Worm (Caenorhabditis elegans) whole organism, early embryonic: ENCODE data around the gene hpo-26.

Source experiments
- B0310.2 ChIP-seq: sonication (generic microtip); optimal IDR thresholded peaks from 2 replicates; lab custom pipeline; 2016; ENCODE audit warnings: mild to moderate bottlenecking, missing genetic modification characterization, missing compliant biosample characterization
- F13C5.2 ChIP-seq: sonication (generic microtip); optimal IDR thresholded peaks from 2 replicates; lab custom pipeline; 2017; ENCODE audit warnings: mild to moderate bottlenecking, missing genetic modification characterization, inconsistent platforms, missing compliant biosample characterization
- aly-1 ChIP-seq: sonication (generic microtip); optimal IDR thresholded peaks from 2 replicates; lab custom pipeline; 2016; ENCODE audit warnings: missing genetic modification characterization, missing compliant biosample characterization
- ama-1 ChIP-seq: fragments of 150-350 bp; optimal IDR thresholded peaks from 2 replicates; lab custom pipeline; 2014
- ceh-13 ChIP-seq: fragments of 200-800 bp; sonication (Bioruptor generic); optimal IDR thresholded peaks from 2 replicates; lab custom pipeline; 2018; ENCODE audit warnings: mild to moderate bottlenecking, missing genetic modification characterization, missing compliant biosample characterization
- ceh-36 ChIP-seq: sonication (generic microtip); optimal IDR thresholded peaks from 2 replicates; lab custom pipeline; 2016; ENCODE audit warnings: missing genetic modification characterization, inconsistent platforms, missing compliant biosample characterization
- ets-7 ChIP-seq: sonication (generic microtip); optimal IDR thresholded peaks from 2 replicates; lab custom pipeline; 2016; ENCODE audit warnings: missing genotype, missing genetic modification characterization, missing compliant biosample characterization
- flt-1 ChIP-seq: fragments of 200-800 bp; sonication (Bioruptor generic); IDR thresholded peaks from 2 replicates; pipeline ENCODE4 v1.3.6; 2022; ENCODE audit warnings: missing genetic modification characterization, missing compliant biosample characterization
- hmbx-1 ChIP-seq: sonication (generic microtip); optimal IDR thresholded peaks from 2 replicates; lab custom pipeline; 2016; ENCODE audit warnings: mild to moderate bottlenecking, missing genetic modification characterization, missing compliant biosample characterization
- hmg-4 ChIP-seq: fragments of 200-800 bp; sonication (Bioruptor generic); optimal IDR thresholded peaks from 2 replicates; lab custom pipeline; 2018; ENCODE audit warnings: mild to moderate bottlenecking, missing genetic modification characterization, missing compliant biosample characterization
- hnd-1 ChIP-seq: sonication (generic microtip); optimal IDR thresholded peaks from 2 replicates; lab custom pipeline; 2016; ENCODE audit warnings: missing genetic modification characterization, missing compliant biosample characterization
- pes-1 ChIP-seq: fragments of 200-800 bp; sonication (Bioruptor generic); IDR thresholded peaks from 2 replicates; pipeline ENCODE4 v1.3.6; 2022; ENCODE audit warnings: missing genetic modification reagents, missing genetic modification characterization, missing compliant biosample characterization
- scrt-1 ChIP-seq: fragments of 200-800 bp; sonication (Bioruptor generic); IDR thresholded peaks from 2 replicates; pipeline ENCODE4 v1.3.6; 2022; ENCODE audit warnings: missing genetic modification characterization, missing compliant biosample characterization
- sea-1 ChIP-seq: fragments of 200-800 bp; sonication (Bioruptor generic); conservative IDR thresholded peaks from 2 replicates; pipeline ENCODE4 v1.3.6; 2022; ENCODE audit warnings: missing genetic modification characterization, missing compliant biosample characterization
- tbx-11 ChIP-seq: fragments of 200-800 bp; sonication (Bioruptor generic); IDR thresholded peaks from 2 replicates; pipeline ENCODE4 v1.3.6; 2022; ENCODE audit warnings: missing genetic modification characterization, missing compliant biosample characterization
- tbx-37 ChIP-seq: fragments of 200-800 bp; sonication (Bioruptor generic); conservative IDR thresholded peaks from 2 replicates; pipeline ENCODE4 v1.3.6; 2022; ENCODE audit warnings: missing genetic modification reagents, missing genetic modification characterization, missing compliant biosample characterization
- tra-4 ChIP-seq: sonication (generic microtip); optimal IDR thresholded peaks from 2 replicates; lab custom pipeline; 2017; ENCODE audit warnings: missing genetic modification characterization, missing compliant biosample characterization

Gene hpo-26

DNA sequence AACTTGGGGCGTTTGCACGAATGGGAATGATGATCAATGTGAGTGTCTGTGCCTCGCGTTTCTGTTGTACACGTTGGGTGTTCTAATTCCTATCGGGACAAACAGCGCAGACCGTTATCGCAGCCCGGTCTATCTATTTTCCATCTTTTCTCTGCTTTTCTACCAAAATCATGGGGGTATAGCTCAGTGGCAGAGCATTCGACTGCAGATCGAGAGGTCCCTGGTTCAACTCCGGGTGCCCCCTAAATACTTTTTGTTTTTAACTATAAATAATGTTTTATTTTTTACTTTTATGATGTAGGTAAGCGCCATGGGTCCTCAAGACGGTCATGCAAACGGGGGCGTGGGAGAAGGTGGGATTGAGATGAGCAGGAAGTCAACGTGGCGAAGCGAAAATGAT lies 26.7 kb upstream of the hpo-26 start:
- TF ChIP-seq F13C5.2 (tag; lab: Kevin White, UChicago) (no peak), tbx-11 (GFP tag; lab: Robert Waterston, UW) (0 out of 2 replicates have a peak, but pooled peaks have one; percentile 52)

- TF ChIP-seq tbx-11 (GFP tag; lab: Robert Waterston, UW) (no peak), hmbx-1 (tag; lab: Kevin White, UChicago) (no peak), pes-1 (no peak)
Measured at ce11 chrV:6559105-6559504, 26.2 kb upstream of the hpo-26 start, which contains the start of gene spp-26. spp-26 (minus strand) TSS chrV:6559205.

DNA sequence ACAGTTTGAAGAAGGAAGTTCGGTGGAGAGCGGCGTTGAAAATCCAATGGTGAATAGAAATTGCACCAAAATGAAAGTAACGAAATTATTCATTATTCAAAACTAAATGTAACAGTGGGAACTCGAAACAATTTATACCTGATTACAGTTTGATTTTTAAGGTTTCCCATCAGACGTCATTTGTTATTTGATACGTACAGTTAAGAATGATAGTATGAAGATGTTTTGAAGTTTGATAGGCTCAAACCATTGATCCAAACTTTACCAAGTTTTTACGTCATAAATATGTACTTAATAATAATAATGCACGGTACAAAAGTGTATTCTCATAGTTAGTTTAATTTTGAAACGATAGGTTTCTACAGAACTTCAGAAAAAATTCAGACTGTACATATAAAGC lies 25.2 kb upstream of the hpo-26 start, which contains the start of gene spp-20:
TSS of gene spp-20 (minus strand) at position 101 of the 400 bp plus-strand sequence.
- TF ChIP-seq hmg-4 (GFP tag; lab: Kevin White, UChicago): no peak
- no peak for TF ChIP-seq ets-7 (tag; lab: Kevin White, UChicago)
- TF ChIP-seq ama-1 (lab: Kevin White, UChicago): no peak

ce11 chrV:6557035-6557434 lies 24.2 kb upstream of the hpo-26 start, which contains the start of gene spp-27:
spp-27 (minus strand) TSS chrV:6557135.
- TF ChIP-seq tbx-37 (GFP tag; lab: Robert Waterston, UW) (no peak), F13C5.2 (tag; lab: Kevin White, UChicago) (no peak), ets-7 (tag; lab: Kevin White, UChicago) (no peak), B0310.2 (tag; lab: Kevin White, UChicago) (no peak), tra-4 (no peak), scrt-1 (no peak), hmg-4 (GFP tag; lab: Kevin White, UChicago) (no peak), pes-1 (no peak), hmbx-1 (tag; lab: Kevin White, UChicago) (no peak)

DNA sequence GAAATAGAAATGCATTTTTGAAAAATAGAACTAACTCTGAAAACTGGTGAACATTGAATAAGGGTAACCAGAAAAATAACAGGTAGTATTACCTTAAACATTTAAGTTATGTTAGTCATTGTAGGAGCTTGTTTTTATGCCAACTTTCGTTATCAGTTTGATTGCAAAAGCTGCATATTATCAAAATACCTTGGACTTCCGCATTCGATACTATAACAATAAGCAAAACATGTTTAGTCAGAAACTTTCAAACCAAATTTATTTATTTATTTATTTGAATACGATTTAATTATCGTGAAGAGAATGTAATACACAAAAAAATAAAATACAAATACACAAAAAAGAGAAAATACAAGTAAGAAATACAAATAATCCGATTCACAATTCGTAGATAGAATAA lies 21.4 kb upstream of the hpo-26 start, which contains the start of gene K04A8.19:
TSS of gene K04A8.19 (minus strand) at position 101 of the 400 bp plus-strand sequence.
- no peak for TF ChIP-seq hmbx-1 (tag; lab: Kevin White, UChicago)
- no peak for TF ChIP-seq tbx-37 (GFP tag; lab: Robert Waterston, UW)
- TF ChIP-seq ets-7 (tag; lab: Kevin White, UChicago): no peak
- no peak for TF ChIP-seq pes-1
- no peak for TF ChIP-seq tra-4

DNA sequence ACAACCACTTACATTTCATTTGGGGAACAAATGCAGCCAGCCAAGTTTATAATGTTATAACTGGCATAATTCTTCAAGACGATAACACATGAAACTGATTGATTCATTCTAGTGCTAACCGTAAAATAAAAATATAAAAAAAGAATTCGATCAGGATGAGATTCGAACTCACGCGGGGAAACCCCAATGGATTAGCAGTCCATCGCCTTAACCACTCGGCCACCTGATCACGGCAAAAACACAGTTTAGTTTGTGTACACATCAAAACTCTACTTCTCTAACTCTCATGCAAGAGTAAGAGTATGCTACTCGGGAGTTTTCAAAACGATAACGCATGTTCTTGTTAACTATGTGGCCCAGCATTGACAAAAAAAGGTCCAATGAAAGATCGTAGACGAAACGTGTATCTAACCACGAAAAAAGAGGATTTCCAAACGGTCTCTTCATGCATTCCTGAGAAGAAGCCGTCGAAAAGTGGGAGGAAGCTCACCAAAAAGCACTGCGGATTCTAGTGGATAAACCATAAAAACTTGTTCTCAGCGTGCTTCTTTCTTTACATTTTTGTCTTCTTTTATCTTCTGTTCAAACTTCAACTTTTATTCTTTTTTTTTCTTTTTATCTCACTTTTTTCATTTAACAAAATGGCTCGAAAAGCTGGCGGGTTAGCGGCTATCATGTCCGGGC lies 19.0 kb upstream of the hpo-26 start, which contains the start of gene twk-10:
TSS of gene twk-10 (plus strand) at position 634 of the 684 bp plus-strand sequence.
- TF ChIP-seq ceh-36 (tag; lab: Kevin White, UChicago) (peak; percentile 23), tbx-37 (GFP tag; lab: Robert Waterston, UW) (0 out of 2 replicates have a peak, but pooled peaks have one; percentile 39), scrt-1 (peak; percentile 62; the same call in 1 of the 2 replicates), flt-1 (GFP tag; lab: Robert Waterston, UW) (peak; percentile 48), ceh-13 (GFP tag; lab: Kevin White, UChicago) (no peak), tra-4 (no peak)

DNA sequence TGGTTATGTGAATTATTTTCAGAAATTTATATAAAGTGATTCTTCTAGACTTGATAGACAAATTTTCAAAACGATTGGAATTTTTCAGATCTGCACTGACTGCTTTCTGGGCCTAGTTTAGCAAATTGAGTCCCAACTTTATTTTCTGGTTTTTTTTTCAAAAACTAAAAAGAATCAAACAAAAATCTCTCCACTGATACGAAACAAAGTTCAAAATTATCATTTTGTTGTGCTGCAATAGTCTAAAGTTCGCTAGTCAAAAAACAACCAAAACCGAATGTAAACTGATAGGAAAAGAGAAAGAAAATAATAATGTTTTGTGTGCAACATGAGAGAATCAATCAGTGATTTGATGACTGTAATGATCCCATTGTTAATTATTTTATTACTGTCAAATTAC lies 17.0 kb upstream of the hpo-26 start, which contains the start of gene lipl-4:
TSS of gene lipl-4 (plus strand) at position 301 of the 400 bp plus-strand sequence.
- TF ChIP-seq F13C5.2 (tag; lab: Kevin White, UChicago) (no peak), hmg-4 (GFP tag; lab: Kevin White, UChicago) (no peak), ceh-13 (GFP tag; lab: Kevin White, UChicago) (no peak), B0310.2 (tag; lab: Kevin White, UChicago) (no peak), scrt-1 (no peak), tbx-11 (GFP tag; lab: Robert Waterston, UW) (no peak), sea-1 (GFP tag; lab: Robert Waterston, UW) (no peak), ceh-36 (tag; lab: Kevin White, UChicago) (no peak), aly-1 (tag; lab: Kevin White, UChicago) (no peak), flt-1 (GFP tag; lab: Robert Waterston, UW) (no peak), hmbx-1 (tag; lab: Kevin White, UChicago) (no peak), ets-7 (tag; lab: Kevin White, UChicago) (no peak), pes-1 (no peak)

DNA sequence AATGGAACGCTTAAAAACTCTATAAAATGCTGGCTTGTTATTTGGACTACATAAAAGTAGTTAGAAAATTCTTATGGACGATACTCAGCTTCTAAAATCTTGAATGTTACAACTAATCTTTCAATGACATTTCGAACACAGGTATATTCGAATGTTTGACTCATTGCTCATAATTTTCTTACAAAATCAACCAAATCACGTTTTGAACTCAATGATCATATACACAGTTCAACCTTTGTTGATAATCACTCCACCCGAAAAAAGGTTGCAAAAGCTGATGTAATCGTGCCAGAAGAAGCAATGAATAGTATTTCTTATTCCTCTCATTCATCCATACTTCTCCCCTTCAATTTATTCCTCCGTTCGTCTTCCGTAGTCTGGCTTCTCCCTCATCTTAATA lies 16.3 kb upstream of the hpo-26 start, which contains the start of gene K04A8.20:
TSS of gene K04A8.20 (plus strand) at position 301 of the 400 bp plus-strand sequence.
- no peak for TF ChIP-seq pes-1
- no peak for TF ChIP-seq ets-7 (tag; lab: Kevin White, UChicago)
- TF ChIP-seq scrt-1: no peak
- no peak for TF ChIP-seq hnd-1 (tag; lab: Kevin White, UChicago)
- TF ChIP-seq F13C5.2 (tag; lab: Kevin White, UChicago): no peak
- TF ChIP-seq sea-1 (GFP tag; lab: Robert Waterston, UW): no peak
- TF ChIP-seq ama-1 (lab: Kevin White, UChicago): no peak
- TF ChIP-seq tbx-11 (GFP tag; lab: Robert Waterston, UW): no peak
- no peak for TF ChIP-seq hmbx-1 (tag; lab: Kevin White, UChicago)
- no peak for TF ChIP-seq B0310.2 (tag; lab: Kevin White, UChicago)
- TF ChIP-seq aly-1 (tag; lab: Kevin White, UChicago): no peak
- TF ChIP-seq flt-1 (GFP tag; lab: Robert Waterston, UW): no peak
- no peak for TF ChIP-seq tra-4
- TF ChIP-seq tbx-37 (GFP tag; lab: Robert Waterston, UW): no peak
- no peak for TF ChIP-seq hmg-4 (GFP tag; lab: Kevin White, UChicago)
